Fruit fly (Drosophila melanogaster) S2 (cell line): ENCODE measurements around the gene Rnf146.
A peak's percentile ranks its signal among the peaks of the same experiment; 100 is the strongest.

Experiments
- CG8478 ChIP-seq: fragments of >200 bp; optimal IDR thresholded peaks from 2 replicates; lab custom pipeline; 2018
- CTCF ChIP-seq, 2 experiments: fragments of >200 bp; optimal IDR thresholded peaks; 2 replicates each; lab custom pipeline; 2018

The Rnf146 gene

dm6 chr3L:19648648-19649047 lies 6.0 kb upstream of the Rnf146 start:
- no peak for TF ChIP-seq CTCF (optimal IDR thresholded peaks at IDR 0.05; lab: Kevin White, UChicago)
- TF ChIP-seq CG8478 (lab: Kevin White, UChicago), result no peak

dm6 chr3L:19646292-19646691 lies 3.7 kb upstream of the Rnf146 start:
- no peak for TF ChIP-seq CTCF (optimal IDR thresholded peaks at IDR 0.05; lab: Kevin White, UChicago)
- TF ChIP-seq CG8478 (lab: Kevin White, UChicago), result no peak

dm6 chr3L:19636821-19637460 lies 5.7 kb downstream of the Rnf146 start:
- TF ChIP-seq CTCF (optimal IDR thresholded peaks at IDR 0.05; lab: Kevin White, UChicago), result no peak
- no peak for TF ChIP-seq CG8478 (lab: Kevin White, UChicago)

dm6 chr3L:19635478-19635996 lies 7.1 kb downstream of the Rnf146 start, which contains the start of gene wnd:
Gene wnd, minus strand, starts transcription at chr3L:19635783.
- TF ChIP-seq CTCF (optimal IDR thresholded peaks at IDR 0.05; lab: Kevin White, UChicago) (no peak), CG8478 (lab: Kevin White, UChicago) (no peak)

dm6 chr3L:19634788-19635448 lies 7.7 kb downstream of the Rnf146 start:
- TF ChIP-seq CG8478 (lab: Kevin White, UChicago), result no peak
- no peak for TF ChIP-seq CTCF (optimal IDR thresholded peaks at IDR 0.05; lab: Kevin White, UChicago)

dm6 chr3L:19632766-19633632 lies 9.6 kb downstream of the Rnf146 start:
- TF ChIP-seq CG8478 (lab: Kevin White, UChicago), result no peak
- TF ChIP-seq CTCF (optimal IDR thresholded peaks at IDR 0.05; lab: Kevin White, UChicago), result no peak

- TF ChIP-seq CTCF (optimal IDR thresholded peaks at IDR 0.05; lab: Kevin White, UChicago), result no peak
- TF ChIP-seq CG8478 (lab: Kevin White, UChicago), result no peak
These were observed 10.7 kb downstream of the Rnf146 start for dm6 chr3L:19631867-19632266.

dm6 chr3L:19630701-19631100 lies 11.9 kb downstream of the Rnf146 start:
- TF ChIP-seq CTCF (optimal IDR thresholded peaks at IDR 0.05; lab: Kevin White, UChicago) (no peak), CG8478 (lab: Kevin White, UChicago) (no peak)

- TF ChIP-seq CTCF (optimal IDR thresholded peaks at IDR 0.05; lab: Kevin White, UChicago), result peak in 1 of 2 experiments; percentile 28
- no peak for TF ChIP-seq CG8478 (lab: Kevin White, UChicago)
These were observed 24.3 kb downstream of the Rnf146 start, which contains the start of gene asf1 for dm6 chr3L:19618072-19618958. Gene asf1, plus strand, starts transcription at chr3L:19618894.

- TF ChIP-seq CTCF (optimal IDR thresholded peaks at IDR 0.05; lab: Kevin White, UChicago) (no peak), CG8478 (lab: Kevin White, UChicago) (no peak)
These were observed 30.4 kb downstream of the Rnf146 start, which contains the start of the genes Lon and PIG-F for dm6 chr3L:19612172-19612571. Gene Lon, minus strand, starts transcription at chr3L:19612199. Gene PIG-F, plus strand, starts transcription at chr3L:19612455.

dm6 chr3L:19605974-19606497 lies 36.6 kb downstream of the Rnf146 start, which contains the start of the genes lush and CG9372:
Gene lush, minus strand, starts transcription at chr3L:19606090.
Gene CG9372, plus strand, starts transcription at chr3L:19606208.
- no peak for TF ChIP-seq CG8478 (lab: Kevin White, UChicago)

- no peak for TF ChIP-seq CG8478 (lab: Kevin White, UChicago)
- TF ChIP-seq CTCF (optimal IDR thresholded peaks at IDR 0.05; lab: Kevin White, UChicago), result no peak
These were observed 41.2 kb downstream of the Rnf146 start, which contains the start of gene CG9368 for dm6 chr3L:19601413-19601812. Gene CG9368, plus strand, starts transcription at chr3L:19601633.
